Fruit fly (Drosophila melanogaster) whole organism, embryonic: ENCODE measurements around the gene CG10761.

Experiments
- Abd-B ChIP-seq: fragments of 200-800 bp; sonication (Bioruptor generic); optimal IDR thresholded peaks from 2 replicates; lab custom pipeline; 2018; ENCODE audit warnings: missing biosample characterization, mild to moderate bottlenecking, missing genetic modification characterization, moderate library complexity
- Antp ChIP-seq: fragments of 200-800 bp; sonication (Bioruptor generic); optimal IDR thresholded peaks from 3 replicates; lab custom pipeline; 2016; ENCODE audit warnings: missing biosample characterization, missing genetic modification characterization
- Atf6 ChIP-seq: fragments of 200-800 bp; sonication (Bioruptor generic); IDR thresholded peaks from 2 replicates; pipeline ENCODE4 v1.3.6; 2022; ENCODE audit warnings: missing biosample characterization, missing genetic modification characterization
- C15 ChIP-seq: fragments of 200-800 bp; sonication (Bioruptor generic); IDR thresholded peaks from 3 replicates; pipeline ENCODE4 v1.3.6; 2022; ENCODE audit warnings: missing biosample characterization, missing genetic modification characterization
- CG10209 ChIP-seq: fragments of 200-800 bp; sonication (Bioruptor generic); optimal IDR thresholded peaks from 3 replicates; lab custom pipeline; 2017; ENCODE audit warnings: missing biosample characterization, mild to moderate bottlenecking, missing genetic modification characterization, missing genetic modification reagents
- CG10366 ChIP-seq: fragments of 200-800 bp; sonication (Bioruptor generic); IDR thresholded peaks from 2 replicates; pipeline ENCODE4 v1.3.6; 2022; ENCODE audit warnings: missing biosample characterization, missing genetic modification characterization
- CG10431 ChIP-seq: fragments of 200-800 bp; sonication (Bioruptor generic); optimal IDR thresholded peaks from 3 replicates; lab custom pipeline; 2018; ENCODE audit warnings: missing biosample characterization, mild to moderate bottlenecking, missing genetic modification characterization
- CG10543 ChIP-seq: fragments of 200-800 bp; sonication (Bioruptor generic); optimal IDR thresholded peaks from 3 replicates; lab custom pipeline; 2017; ENCODE audit warnings: missing biosample characterization, mild to moderate bottlenecking, missing genetic modification characterization, moderate library complexity
- CG12391 ChIP-seq: fragments of 200-800 bp; sonication (Bioruptor generic); optimal IDR thresholded peaks from 3 replicates; lab custom pipeline; 2018; ENCODE audit warnings: missing biosample characterization, mild to moderate bottlenecking, missing genetic modification characterization, moderate library complexity
- CG14014 ChIP-seq: fragments of 200-800 bp; sonication (Bioruptor generic); IDR thresholded peaks from 2 replicates; pipeline ENCODE4 v1.3.6; 2022; ENCODE audit warnings: missing biosample characterization, missing genetic modification characterization
- CG15514 ChIP-seq: fragments of 200-800 bp; sonication (Bioruptor generic); optimal IDR thresholded peaks from 3 replicates; lab custom pipeline; 2017; ENCODE audit warnings: missing biosample characterization, missing genetic modification characterization, mild to moderate bottlenecking, moderate library complexity, missing genetic modification reagents
- CG16863 ChIP-seq: fragments of 200-800 bp; sonication (Bioruptor generic); optimal IDR thresholded peaks from 3 replicates; lab custom pipeline; 2016; ENCODE audit warnings: missing biosample characterization, missing genetic modification characterization
- CG3847 ChIP-seq: fragments of 200-800 bp; sonication (Bioruptor generic); IDR thresholded peaks from 2 replicates; pipeline ENCODE4 v1.3.6; 2022; ENCODE audit warnings: missing biosample characterization, missing genetic modification characterization
- CG6765 ChIP-seq: fragments of 200-800 bp; sonication (Bioruptor generic); optimal IDR thresholded peaks from 3 replicates; lab custom pipeline; 2017; ENCODE audit warnings: missing biosample characterization, mild to moderate bottlenecking, missing genetic modification characterization
- CG7357 ChIP-seq: fragments of 200-800 bp; sonication (Bioruptor generic); IDR thresholded peaks from 3 replicates; pipeline ENCODE4 v1.3.6; 2022; ENCODE audit warnings: missing biosample characterization, missing genetic modification characterization
- CG7372 ChIP-seq: fragments of 200-800 bp; sonication (Bioruptor generic); IDR thresholded peaks from 2 replicates; pipeline ENCODE4 v1.3.6; 2022; ENCODE audit warnings: missing biosample characterization, missing genetic modification characterization
- CG7839 ChIP-seq: fragments of 200-800 bp; sonication (Bioruptor generic); optimal IDR thresholded peaks from 3 replicates; lab custom pipeline; 2018; ENCODE audit warnings: missing biosample characterization, mild to moderate bottlenecking, missing genetic modification characterization, moderate library complexity
- CG7987 ChIP-seq: fragments of 200-800 bp; sonication (Bioruptor generic); optimal IDR thresholded peaks from 2 replicates; lab custom pipeline; 2018; ENCODE audit warnings: missing biosample characterization, mild to moderate bottlenecking, missing genetic modification characterization, moderate library complexity
- CG8290 ChIP-seq, 3 experiments: fragments of 200-800 bp; sonication (Bioruptor generic); optimal IDR thresholded peaks; 2 replicates each; lab custom pipeline; 2016 to 2019; ENCODE audit warnings: missing biosample characterization in 3 of 3, missing genetic modification characterization in 3 of 3, mild to moderate bottlenecking in 2 of 3, moderate library complexity in 1 of 3
- CkIIα-i1 ChIP-seq: fragments of 200-800 bp; sonication (Bioruptor generic); IDR thresholded peaks from 2 replicates; pipeline ENCODE4 v1.3.6; 2022; ENCODE audit warnings: missing biosample characterization, missing genetic modification characterization
- D19B ChIP-seq: fragments of 200-800 bp; sonication (Bioruptor generic); optimal IDR thresholded peaks from 2 replicates; lab custom pipeline; 2017; ENCODE audit warnings: missing biosample characterization, mild to moderate bottlenecking, missing genetic modification characterization
- Dbx ChIP-seq: fragments of 200-800 bp; sonication (Bioruptor generic); IDR thresholded peaks from 3 replicates; pipeline ENCODE4 v1.3.6; 2022; ENCODE audit warnings: missing biosample characterization, missing genetic modification characterization
- Fer1 ChIP-seq: fragments of 200-800 bp; sonication (Bioruptor generic); optimal IDR thresholded peaks from 2 replicates; lab custom pipeline; 2017; ENCODE audit warnings: missing biosample characterization, mild to moderate bottlenecking, missing genetic modification characterization
- GATAe ChIP-seq: fragments of 200-800 bp; sonication (Bioruptor generic); conservative IDR thresholded peaks from 2 replicates; pipeline ENCODE4 v1.3.6; 2022; ENCODE audit warnings: missing biosample characterization, missing genetic modification characterization
- Hmr ChIP-seq: fragments of 200-800 bp; sonication (Bioruptor generic); optimal IDR thresholded peaks from 3 replicates; lab custom pipeline; 2017; ENCODE audit warnings: mild to moderate bottlenecking, missing biosample characterization, missing genetic modification reagents, missing genetic modification characterization
- Hsf ChIP-seq: fragments of 200-800 bp; sonication (Bioruptor generic); optimal IDR thresholded peaks from 3 replicates; lab custom pipeline; 2016; ENCODE audit warnings: missing biosample characterization, missing genetic modification characterization
- NFAT ChIP-seq: fragments of 200-800 bp; sonication (Bioruptor generic); IDR thresholded peaks from 2 replicates; pipeline ENCODE4 v1.3.6; 2022; ENCODE audit warnings: missing biosample characterization, missing genetic modification characterization
- NfI ChIP-seq: fragments of 200-800 bp; sonication (Bioruptor generic); optimal IDR thresholded peaks from 3 replicates; lab custom pipeline; 2018; ENCODE audit warnings: missing biosample characterization, mild to moderate bottlenecking, missing genetic modification characterization, moderate library complexity
- Oaz ChIP-seq: fragments of 200-800 bp; sonication (Bioruptor generic); IDR thresholded peaks from 2 replicates; pipeline ENCODE4 v1.3.6; 2022; ENCODE audit warnings: missing biosample characterization, missing genetic modification characterization
- PHDP ChIP-seq: fragments of 200-800 bp; sonication (Bioruptor generic); optimal IDR thresholded peaks from 3 replicates; lab custom pipeline; 2018; ENCODE audit warnings: missing biosample characterization, mild to moderate bottlenecking, missing genetic modification characterization, moderate library complexity
- Poxn ChIP-seq: fragments of 200-800 bp; sonication (Bioruptor generic); IDR thresholded peaks from 2 replicates; pipeline ENCODE4 v1.3.6; 2022; ENCODE audit warnings: missing biosample characterization, missing genetic modification characterization
- Sox102F ChIP-seq: fragments of 200-800 bp; sonication (Bioruptor generic); optimal IDR thresholded peaks from 2 replicates; lab custom pipeline; 2018; ENCODE audit warnings: missing biosample characterization, mild to moderate bottlenecking, missing genetic modification characterization, moderate library complexity
- al ChIP-seq: fragments of 200-800 bp; sonication (Bioruptor generic); IDR thresholded peaks from 2 replicates; pipeline ENCODE4 v1.3.6; 2022; ENCODE audit warnings: missing biosample characterization, missing genetic modification characterization
- caup ChIP-seq: fragments of 200-800 bp; sonication (Bioruptor generic); optimal IDR thresholded peaks from 3 replicates; lab custom pipeline; 2017; ENCODE audit warnings: missing biosample characterization, mild to moderate bottlenecking, missing genetic modification characterization, moderate library complexity; ENCODE audit not compliant: severe bottlenecking
- dati ChIP-seq: fragments of 200-800 bp; sonication (Bioruptor generic); IDR thresholded peaks from 2 replicates; pipeline ENCODE4 v1.3.6; 2022; ENCODE audit warnings: missing biosample characterization, missing genetic modification characterization
- dm ChIP-seq: fragments of 200-800 bp; sonication (Bioruptor generic); optimal IDR thresholded peaks from 3 replicates; lab custom pipeline; 2016; ENCODE audit warnings: missing biosample characterization, missing genetic modification characterization
- fd3F ChIP-seq: fragments of 200-800 bp; sonication (Bioruptor generic); optimal IDR thresholded peaks from 2 replicates; lab custom pipeline; 2018; ENCODE audit warnings: missing biosample characterization, mild to moderate bottlenecking, missing genetic modification characterization, moderate library complexity
- gem ChIP-seq: fragments of 200-800 bp; sonication (Bioruptor generic); optimal IDR thresholded peaks from 2 replicates; lab custom pipeline; 2019; ENCODE audit warnings: missing biosample characterization, mild to moderate bottlenecking, missing genetic modification characterization, moderate library complexity
- gsb ChIP-seq: fragments of 200-800 bp; sonication (Bioruptor generic); IDR thresholded peaks from 2 replicates; pipeline ENCODE4 v1.3.6; 2022; ENCODE audit warnings: missing biosample characterization, missing genetic modification characterization
- hkb ChIP-seq, 2 experiments: fragments of 200-800 bp in 1 of 2; fragments of >200 bp in 1 of 2; sonication (Bioruptor generic) in 1 of 2; IDR thresholded peaks in 1 of 2; optimal IDR thresholded peaks in 1 of 2; 2 replicates each; pipeline versions ENCODE4 v1.3.6 to Lab custom; 2017 to 2022; ENCODE audit warnings: missing biosample characterization in 1 of 2, missing genetic modification characterization in 1 of 2
- inv ChIP-seq: fragments of 200-800 bp; sonication (Bioruptor generic); IDR thresholded peaks from 2 replicates; pipeline ENCODE4 v1.3.6; 2022; ENCODE audit warnings: missing biosample characterization, missing genetic modification characterization; ENCODE audit not compliant: partially characterized antibody
- lab ChIP-seq: fragments of 200-800 bp; sonication (Bioruptor generic); optimal IDR thresholded peaks from 3 replicates; lab custom pipeline; 2017; ENCODE audit warnings: missing biosample characterization, missing genetic modification characterization, mild to moderate bottlenecking, moderate library complexity, missing genetic modification reagents
- lilli ChIP-seq: fragments of 200-800 bp; sonication (Bioruptor generic); optimal IDR thresholded peaks from 3 replicates; lab custom pipeline; 2016; ENCODE audit warnings: missing biosample characterization, missing genetic modification characterization
- nmo ChIP-seq: fragments of 200-800 bp; sonication (Bioruptor generic); optimal IDR thresholded peaks from 2 replicates; lab custom pipeline; 2018; ENCODE audit warnings: missing biosample characterization, mild to moderate bottlenecking, missing genetic modification characterization, moderate library complexity
- pan ChIP-seq, 4 experiments: fragments of >200 bp in 3 of 4; fragments of 200-800 bp in 1 of 4; sonication (Bioruptor generic) in 1 of 4; optimal IDR thresholded peaks in 3 of 4; IDR thresholded peaks in 1 of 4; 2 replicates each; pipeline versions ENCODE4 v1.3.6 to Lab custom; 2017 to 2022; ENCODE audit warnings: missing biosample characterization in 2 of 4, missing genetic modification characterization in 2 of 4, mixed read lengths in 1 of 4
- slou ChIP-seq: fragments of 200-800 bp; sonication (Bioruptor generic); optimal IDR thresholded peaks from 3 replicates; lab custom pipeline; 2016; ENCODE audit warnings: missing biosample characterization, missing genetic modification characterization
- usp ChIP-seq: fragments of >200 bp; optimal IDR thresholded peaks from 2 replicates; lab custom pipeline; 2017; ENCODE audit warnings: missing biosample characterization, missing genetic modification characterization
- wek ChIP-seq: fragments of 200-800 bp; sonication (Bioruptor generic); optimal IDR thresholded peaks from 3 replicates; lab custom pipeline; 2018; ENCODE audit warnings: missing biosample characterization, mild to moderate bottlenecking, missing genetic modification characterization, moderate library complexity

The CG10761 gene

dm6 chrX:8112715-8113114 lies 49.9 kb downstream of the CG10761 start:
- TF ChIP-seq usp (GFP tag; lab: Kevin White, UChicago) (no peak), NfI (peak; percentile 39), wek (GFP tag; lab: Kevin White, UChicago) (no peak), CG10431 (GFP tag; lab: Kevin White, UChicago) (no peak), CG6765 (peak; percentile 21), slou (GFP tag; lab: Kevin White, UChicago) (peak; percentile 8), CkIIα-i1 (GFP tag; lab: Robert Waterston, UW) (no peak), NFAT (GFP tag; lab: Robert Waterston, UW) (0 out of 2 replicates have a peak, but pooled peaks have one; percentile 3), CG10543 (GFP tag; lab: Kevin White, UChicago) (no peak), Fer1 (GFP tag; lab: Kevin White, UChicago) (peak; percentile 62), dati (GFP tag; lab: Robert Waterston, UW) (no peak), Hmr (peak; percentile 69), gem (tag; lab: Kevin White, UChicago) (peak; percentile 55), gsb (0 out of 2 replicates have a peak, but pooled peaks have one; percentile 39), nmo (peak; percentile 4), CG7357 (GFP tag; lab: Robert Waterston, UW) (no peak), CG15514 (GFP tag; lab: Kevin White, UChicago) (peak; percentile 17), Sox102F (GFP tag; lab: Kevin White, UChicago) (peak; percentile 1), lilli (GFP tag; lab: Kevin White, UChicago) (peak; percentile 51), Atf6 (GFP tag; lab: Robert Waterston, UW) (peak; percentile 57; the same call in 1 of the 2 replicates), Poxn (GFP tag; lab: Robert Waterston, UW) (0 out of 2 replicates have a peak, but pooled peaks have one; percentile 11), D19B (GFP tag; lab: Kevin White, UChicago) (peak; percentile 37), CG16863 (GFP tag; lab: Kevin White, UChicago) (no peak), CG12391 (tag; lab: Kevin White, UChicago) (no peak), CG7987 (GFP tag; lab: Kevin White, UChicago) (no peak), Antp (peak; percentile 5), CG8290 (GFP tag; optimal IDR thresholded peaks at IDR 0.05; lab: Kevin White, UChicago) (no peak), CG8290 (tag; optimal IDR thresholded peaks at IDR 0.05; lab: Kevin White, UChicago) (peak in 1 of 2 experiments; percentile 5), Dbx (GFP tag; lab: Robert Waterston, UW) (peak; percentile 62; the same call in 2 of the 3 replicates), C15 (GFP tag; lab: Robert Waterston, UW) (0 out of 3 replicates have a peak, but pooled peaks have one; percentile 13), CG14014 (GFP tag; lab: Robert Waterston, UW) (peak; percentile 46; the same call in 1 of the 2 replicates), fd3F (GFP tag; lab: Kevin White, UChicago) (peak; percentile 10), dm (no peak), inv (GFP tag; lab: Robert Waterston, UW) (no peak), Hsf (GFP tag; lab: Kevin White, UChicago) (peak; percentile 1), CG10209 (GFP tag; lab: Kevin White, UChicago) (peak; percentile 35), al (GFP tag; lab: Robert Waterston, UW) (peak; percentile 47), Oaz (GFP tag; lab: Robert Waterston, UW) (0 out of 2 replicates have a peak, but pooled peaks have one; percentile 31), lab (GFP tag; lab: Kevin White, UChicago) (peak; percentile 69), caup (GFP tag; lab: Kevin White, UChicago) (peak; percentile 46), CG7839 (peak; percentile 53), GATAe (GFP tag; lab: Robert Waterston, UW) (peak; percentile 70), CG10366 (GFP tag; lab: Robert Waterston, UW) (peak; percentile 28; the same call in 1 of the 2 replicates), pan (optimal IDR thresholded peaks at IDR 0.05; lab: Kevin White, UChicago) (no peak), pan (GFP tag; optimal IDR thresholded peaks at IDR 0.05 in 1 of 2, IDR thresholded peaks at IDR 0.05 in 1 of 2) (peak in 1 of 2 experiments; percentile 50), Abd-B (GFP tag; lab: Kevin White, UChicago) (peak; percentile 42), PHDP (tag; lab: Kevin White, UChicago) (peak; percentile 29), CG3847 (GFP tag; lab: Robert Waterston, UW) (peak; percentile 45; the same call in 1 of the 2 replicates), CG7372 (GFP tag; lab: Robert Waterston, UW) (no peak), hkb (optimal IDR thresholded peaks at IDR 0.05; lab: Kevin White, UChicago) (no peak), hkb (GFP tag; IDR thresholded peaks at IDR 0.05; lab: Robert Waterston, UW) (peak; percentile 39; the same call in 1 of the 2 replicates)
